Worm (Caenorhabditis elegans) whole organism, L3 larva: ENCODE results near the gene asd-1.
A peak's percentile ranks its signal among the peaks of the same experiment; 100 is the strongest.

Experiments used
- R02D3.7 ChIP-seq: fragments of 150-350 bp; optimal IDR thresholded peaks from 2 replicates; lab custom pipeline; 2014; ENCODE audit warnings: missing biosample characterization, missing genetic modification characterization
- aly-2 ChIP-seq: fragments of 150-350 bp; optimal IDR thresholded peaks from 2 replicates; lab custom pipeline; 2014; ENCODE audit warnings: missing biosample characterization, missing genetic modification characterization
- ama-1 ChIP-seq: fragments of 150-350 bp; optimal IDR thresholded peaks from 2 replicates; lab custom pipeline; 2018
- ceh-28 ChIP-seq: fragments of 150-350 bp; optimal IDR thresholded peaks from 2 replicates; lab custom pipeline; 2014; ENCODE audit warnings: missing biosample characterization, missing genetic modification reagents, missing genetic modification characterization
- ceh-82 ChIP-seq: fragments of 150-350 bp; optimal IDR thresholded peaks from 2 replicates; lab custom pipeline; 2014; ENCODE audit warnings: missing biosample characterization, missing genetic modification characterization
- ceh-9 ChIP-seq: sonication (generic microtip); optimal IDR thresholded peaks from 2 replicates; lab custom pipeline; 2018; ENCODE audit warnings: missing biosample characterization, missing genetic modification characterization
- daf-12 ChIP-seq: fragments of 150-350 bp; optimal IDR thresholded peaks from 2 replicates; lab custom pipeline; 2014; ENCODE audit warnings: missing biosample characterization, missing genetic modification reagents, missing genetic modification characterization
- egl-27 ChIP-seq: sonication (generic microtip); optimal IDR thresholded peaks from 4 replicates; lab custom pipeline; 2017; ENCODE audit warnings: missing biosample characterization, missing genetic modification reagents, missing genetic modification characterization
- elt-1 ChIP-seq: fragments of 150-350 bp; optimal IDR thresholded peaks from 2 replicates; lab custom pipeline; 2014; ENCODE audit warnings: missing biosample characterization, missing genetic modification characterization
- elt-3 ChIP-seq, 3 experiments: fragments of 150-350 bp in 1 of 3; sonication (generic microtip) in 2 of 3; optimal IDR thresholded peaks; 2 replicates in 2 of 3; 4 replicates in 1 of 3; lab custom pipeline; 2014 to 2017; ENCODE audit warnings: missing biosample characterization in 3 of 3, missing genetic modification characterization in 3 of 3
- eor-1 ChIP-seq, 2 experiments: fragments of 150-350 bp; optimal IDR thresholded peaks; 2 replicates each; lab custom pipeline; 2014 to 2018; ENCODE audit warnings: missing biosample characterization in 2 of 2, missing genetic modification characterization in 2 of 2
- fkh-10 ChIP-seq: sonication (generic microtip); optimal IDR thresholded peaks from 2 replicates; lab custom pipeline; 2017; ENCODE audit warnings: missing biosample characterization, missing genetic modification reagents, missing genetic modification characterization
- hmg-11 ChIP-seq: sonication (generic microtip); optimal IDR thresholded peaks from 2 replicates; lab custom pipeline; 2016; ENCODE audit warnings: missing genetic modification characterization, missing compliant biosample characterization
- jun-1 ChIP-seq: fragments of 150-350 bp; optimal IDR thresholded peaks from 2 replicates; lab custom pipeline; 2014; ENCODE audit warnings: missing biosample characterization, missing genetic modification reagents, missing genetic modification characterization
- lin-15B ChIP-seq: fragments of 150-350 bp; optimal IDR thresholded peaks from 2 replicates; lab custom pipeline; 2014; ENCODE audit warnings: missing biosample characterization, missing genetic modification characterization
- lin-39 ChIP-seq: fragments of 150-350 bp; optimal IDR thresholded peaks from 2 replicates; lab custom pipeline; 2018; ENCODE audit warnings: missing biosample characterization, missing genetic modification reagents, missing genetic modification characterization
- lsy-12 ChIP-seq: sonication (generic microtip); optimal IDR thresholded peaks from 2 replicates; lab custom pipeline; 2016; ENCODE audit warnings: mild to moderate bottlenecking, missing genetic modification characterization, missing compliant biosample characterization
- mdl-1 ChIP-seq: fragments of 150-350 bp; optimal IDR thresholded peaks from 2 replicates; lab custom pipeline; 2014; ENCODE audit warnings: missing biosample characterization, missing genetic modification characterization
- nfya-1 ChIP-seq: sonication (generic microtip); optimal IDR thresholded peaks from 2 replicates; lab custom pipeline; 2017; ENCODE audit warnings: missing genetic modification characterization, mild to moderate bottlenecking, missing compliant biosample characterization, antibody characterized with exemption, moderate library complexity; ENCODE audit not compliant: insufficient read depth
- nhr-11 ChIP-seq: fragments of 150-350 bp; optimal IDR thresholded peaks from 2 replicates; lab custom pipeline; 2014; ENCODE audit warnings: missing biosample characterization, missing genetic modification characterization
- nhr-12 ChIP-seq: fragments of 150-350 bp; optimal IDR thresholded peaks from 2 replicates; lab custom pipeline; 2014; ENCODE audit warnings: missing biosample characterization, missing genetic modification characterization
- nhr-23 ChIP-seq: fragments of 150-350 bp; optimal IDR thresholded peaks from 2 replicates; lab custom pipeline; 2014; ENCODE audit warnings: missing biosample characterization, missing genetic modification reagents, missing genetic modification characterization
- nhr-237 ChIP-seq: fragments of 150-350 bp; optimal IDR thresholded peaks from 2 replicates; lab custom pipeline; 2014; ENCODE audit warnings: missing biosample characterization, missing genetic modification characterization
- nhr-25 ChIP-seq: sonication (generic microtip); optimal IDR thresholded peaks from 2 replicates; lab custom pipeline; 2017; ENCODE audit warnings: missing biosample characterization, missing genetic modification characterization
- nhr-43 ChIP-seq: sonication (generic microtip); optimal IDR thresholded peaks from 2 replicates; lab custom pipeline; 2016; ENCODE audit warnings: mild to moderate bottlenecking, missing genetic modification characterization, missing compliant biosample characterization; ENCODE audit not compliant: poor library complexity, severe bottlenecking
- nhr-67 ChIP-seq: fragments of 150-350 bp; optimal IDR thresholded peaks from 2 replicates; lab custom pipeline; 2014; ENCODE audit warnings: missing biosample characterization, missing genetic modification characterization
- nhr-76 ChIP-seq: fragments of 150-350 bp; sonication (generic microtip); optimal IDR thresholded peaks from 5 replicates; lab custom pipeline; 2014; ENCODE audit warnings: missing biosample characterization, missing genetic modification characterization
- pha-4 ChIP-seq: fragments of 150-350 bp; optimal IDR thresholded peaks from 2 replicates; lab custom pipeline; 2014; ENCODE audit warnings: missing biosample characterization, missing genetic modification reagents, missing genetic modification characterization
- pqm-1 ChIP-seq: fragments of 150-350 bp; optimal IDR thresholded peaks from 2 replicates; lab custom pipeline; 2017; ENCODE audit warnings: missing biosample characterization, missing genetic modification characterization, inconsistent platforms
- skn-1 ChIP-seq: fragments of 150-350 bp; optimal IDR thresholded peaks from 2 replicates; lab custom pipeline; 2014; ENCODE audit warnings: missing biosample characterization, missing genetic modification characterization
- snpc-4 ChIP-seq: fragments of 150-350 bp; optimal IDR thresholded peaks from 2 replicates; lab custom pipeline; 2014; ENCODE audit warnings: missing biosample characterization, missing genetic modification characterization
- tbx-2 ChIP-seq: sonication (generic microtip); optimal IDR thresholded peaks from 2 replicates; lab custom pipeline; 2016; ENCODE audit warnings: mild to moderate bottlenecking, missing genetic modification characterization, missing compliant biosample characterization
- unc-62 ChIP-seq: fragments of 150-350 bp; sonication (generic microtip); optimal IDR thresholded peaks from 4 replicates; lab custom pipeline; 2014; ENCODE audit warnings: missing biosample characterization, missing genetic modification reagents, missing genetic modification characterization
- ztf-11 ChIP-seq: fragments of 150-350 bp; optimal IDR thresholded peaks from 2 replicates; lab custom pipeline; 2014; ENCODE audit warnings: missing biosample characterization, missing genetic modification characterization
- ztf-4 ChIP-seq: fragments of 150-350 bp; optimal IDR thresholded peaks from 2 replicates; lab custom pipeline; 2014; ENCODE audit warnings: missing biosample characterization, missing genetic modification characterization

Gene asd-1

ce11 chrIII:4186751-4187309 is 10.3 kb upstream of the asd-1 start, which contains the start of gene lars-1:
lars-1 (minus strand) TSS chrIII:4186801.
- TF ChIP-seq ama-1 (no peak), nhr-67 (tag; lab: Kevin White, UChicago) (no peak), nhr-76 (tag; lab: Kevin White, UChicago) (no peak), tbx-2 (tag; lab: Kevin White, UChicago) (no peak), hmg-11 (tag; lab: Kevin White, UChicago) (peak; percentile 17), fkh-10 (GFP tag; lab: Kevin White, UChicago) (no peak), unc-62 (GFP tag; lab: Kevin White, UChicago) (no peak), nhr-23 (tag; lab: Kevin White, UChicago) (no peak), ztf-4 (tag; lab: Kevin White, UChicago) (no peak), nhr-25 (tag; lab: Kevin White, UChicago) (no peak), daf-12 (tag; lab: Kevin White, UChicago) (no peak), ceh-28 (tag; lab: Kevin White, UChicago) (peak; percentile 49), R02D3.7 (tag; lab: Kevin White, UChicago) (no peak), lin-15B (tag; lab: Kevin White, UChicago) (peak; percentile 49), snpc-4 (no peak), nhr-12 (tag; lab: Kevin White, UChicago) (no peak), nhr-43 (tag; lab: Kevin White, UChicago) (no peak), aly-2 (tag; lab: Kevin White, UChicago) (no peak), ceh-82 (tag; lab: Kevin White, UChicago) (no peak), nfya-1 (peak; percentile 22), egl-27 (tag; lab: Kevin White, UChicago) (no peak)
- TF ChIP-seq, all 47 proteins: peak for 4

- TF ChIP-seq elt-1 (tag; lab: Kevin White, UChicago) (no peak), nhr-25 (tag; lab: Kevin White, UChicago) (peak; percentile 71), jun-1 (no peak), nfya-1 (peak; percentile 13), elt-3 (tag; optimal IDR thresholded peaks at IDR 0.05; lab: Kevin White, UChicago) (peak in 1 of 3 experiments; percentile 17), ceh-9 (tag; lab: Kevin White, UChicago) (no peak), lsy-12 (tag; lab: Kevin White, UChicago) (no peak), skn-1 (tag; lab: Kevin White, UChicago) (no peak), nhr-43 (tag; lab: Kevin White, UChicago) (peak; percentile 20), ama-1 (no peak)
These were observed 9.2 kb upstream of the asd-1 start, which contains the start of gene R74.2 for ce11 chrIII:4187845-4188244. R74.2 (plus strand) TSS chrIII:4188160.

- peak; percentile 10 for TF ChIP-seq nhr-43 (tag; lab: Kevin White, UChicago)
- TF ChIP-seq nhr-23 (tag; lab: Kevin White, UChicago): peak; percentile 4
- no peak for TF ChIP-seq fkh-10 (GFP tag; lab: Kevin White, UChicago)
These were observed 7.5 kb upstream of the asd-1 start for ce11 chrIII:4189602-4190001.

- TF ChIP-seq aly-2 (tag; lab: Kevin White, UChicago) (no peak), ama-1 (no peak), fkh-10 (GFP tag; lab: Kevin White, UChicago) (no peak), egl-27 (tag; lab: Kevin White, UChicago) (no peak), nhr-237 (tag; lab: Kevin White, UChicago) (no peak)
These were observed 6.8 kb upstream of the asd-1 start, which contains the start of gene spp-28 for ce11 chrIII:4190241-4190640. spp-28 (minus strand) TSS chrIII:4190341.

- TF ChIP-seq lin-15B (tag; lab: Kevin White, UChicago) (peak; percentile 40), nhr-25 (tag; lab: Kevin White, UChicago) (peak; percentile 8), pha-4 (tag; lab: Kevin White, UChicago) (peak; percentile 88), snpc-4 (peak; percentile 9), lin-39 (tag; lab: Kevin White, UChicago) (peak; percentile 33), jun-1 (peak; percentile 56), nfya-1 (peak; percentile 69), eor-1 (tag; optimal IDR thresholded peaks at IDR 0.05; lab: Kevin White, UChicago) (no peak), ztf-11 (tag; lab: Kevin White, UChicago) (no peak), ceh-82 (tag; lab: Kevin White, UChicago) (no peak), hmg-11 (tag; lab: Kevin White, UChicago) (peak; percentile 43), mdl-1 (no peak), ceh-28 (tag; lab: Kevin White, UChicago) (peak; percentile 4), nhr-11 (tag; lab: Kevin White, UChicago) (no peak), pqm-1 (peak; percentile 30)
These were observed 5.9 kb upstream of the asd-1 start, which contains the start of gene dnj-16 for ce11 chrIII:4191091-4191638. dnj-16 (plus strand) TSS chrIII:4191141.
